Fruit fly (Drosophila melanogaster) whole organism, embryonic: ENCODE results near the gene CG32647.

Experiments
- CG10431 ChIP-seq: fragments of 200-800 bp; sonication (Bioruptor generic); optimal IDR thresholded peaks from 3 replicates; lab custom pipeline; 2018; ENCODE audit warnings: missing biosample characterization, mild to moderate bottlenecking, missing genetic modification characterization
- CG10565 ChIP-seq: fragments of 200-800 bp; sonication (Bioruptor generic); optimal IDR thresholded peaks from 3 replicates; lab custom pipeline; 2016; ENCODE audit warnings: missing biosample characterization, mild to moderate bottlenecking, missing genetic modification characterization
- CG11085 ChIP-seq: fragments of 200-800 bp; sonication (Bioruptor generic); IDR thresholded peaks from 2 replicates; pipeline ENCODE4 v1.3.6; 2022; ENCODE audit warnings: missing biosample characterization, missing genetic modification characterization
- CG12071 ChIP-seq: fragments of 200-800 bp; sonication (Bioruptor generic); optimal IDR thresholded peaks from 3 replicates; lab custom pipeline; 2018; ENCODE audit warnings: missing biosample characterization, mild to moderate bottlenecking, missing genetic modification characterization
- CG12219 ChIP-seq: fragments of 200-800 bp; sonication (Bioruptor generic); optimal IDR thresholded peaks from 3 replicates; lab custom pipeline; 2018; ENCODE audit warnings: missing biosample characterization, mild to moderate bottlenecking, missing genetic modification characterization
- CG12299 ChIP-seq: fragments of 200-800 bp; sonication (Bioruptor generic); optimal IDR thresholded peaks from 2 replicates; lab custom pipeline; 2018; ENCODE audit warnings: missing biosample characterization, mild to moderate bottlenecking, missing genetic modification characterization
- CG14667 ChIP-seq: fragments of 200-800 bp; sonication (Bioruptor generic); IDR thresholded peaks from 2 replicates; pipeline ENCODE4 v1.3.6; 2022; ENCODE audit warnings: missing biosample characterization, missing genetic modification characterization
- CG15696 ChIP-seq: fragments of 200-800 bp; sonication (Bioruptor generic); optimal IDR thresholded peaks from 2 replicates; lab custom pipeline; 2019; ENCODE audit warnings: missing biosample characterization, mild to moderate bottlenecking, missing genetic modification characterization, moderate library complexity
- CG1647 ChIP-seq: fragments of 200-800 bp; sonication (Bioruptor generic); optimal IDR thresholded peaks from 3 replicates; lab custom pipeline; 2016; ENCODE audit warnings: missing biosample characterization, missing genetic modification characterization
- CG16815 ChIP-seq: fragments of 200-800 bp; sonication (Bioruptor generic); optimal IDR thresholded peaks from 3 replicates; lab custom pipeline; 2017; ENCODE audit warnings: missing biosample characterization, mild to moderate bottlenecking, missing genetic modification characterization
- CG17361 ChIP-seq: fragments of 200-800 bp; sonication (Bioruptor generic); IDR thresholded peaks from 3 replicates; pipeline ENCODE4 v1.3.6; 2022; ENCODE audit warnings: missing biosample characterization, missing genetic modification characterization
- CG32772 ChIP-seq: fragments of 200-800 bp; sonication (Bioruptor generic); IDR thresholded peaks from 2 replicates; pipeline ENCODE4 v1.3.6; 2022; ENCODE audit warnings: missing biosample characterization, missing genetic modification characterization
- CG6654 ChIP-seq: fragments of 200-800 bp; sonication (Bioruptor generic); optimal IDR thresholded peaks from 2 replicates; lab custom pipeline; 2017; ENCODE audit warnings: missing biosample characterization, mild to moderate bottlenecking, missing genetic modification characterization
- CG8089 ChIP-seq: fragments of 200-800 bp; sonication (Bioruptor generic); optimal IDR thresholded peaks from 3 replicates; lab custom pipeline; 2016; ENCODE audit warnings: missing biosample characterization, missing genetic modification characterization
- CG8478 ChIP-seq: fragments of >200 bp; optimal IDR thresholded peaks from 2 replicates; lab custom pipeline; 2018
- CG9817 ChIP-seq: fragments of 200-800 bp; sonication (Bioruptor generic); optimal IDR thresholded peaks from 2 replicates; lab custom pipeline; 2018; ENCODE audit warnings: missing biosample characterization, mild to moderate bottlenecking, missing genetic modification characterization, moderate library complexity
- Gsc ChIP-seq: fragments of 200-800 bp; sonication (Bioruptor generic); IDR thresholded peaks from 2 replicates; pipeline ENCODE4 v1.3.6; 2022; ENCODE audit warnings: missing biosample characterization, missing genetic modification characterization
- MBD-R2 ChIP-seq: fragments of 200-800 bp; sonication (Bioruptor generic); IDR thresholded peaks from 2 replicates; pipeline ENCODE4 v1.3.6; 2022; ENCODE audit warnings: missing biosample characterization, missing genetic modification characterization
- MESR4 ChIP-seq: fragments of 200-800 bp; sonication (Bioruptor generic); optimal IDR thresholded peaks from 2 replicates; lab custom pipeline; 2018; ENCODE audit warnings: missing biosample characterization, mild to moderate bottlenecking, missing genetic modification characterization, moderate library complexity
- Med ChIP-seq: fragments of 200-800 bp; sonication (Bioruptor generic); peaks from one replicate; lab custom pipeline; 2016; ENCODE audit warnings: missing biosample characterization, missing genetic modification characterization, mild to moderate bottlenecking, inconsistent platforms, moderate library complexity
- NC2β ChIP-seq: fragments of 200-800 bp; sonication (Bioruptor generic); optimal IDR thresholded peaks from 2 replicates; lab custom pipeline; 2016; ENCODE audit warnings: missing biosample characterization, missing genetic modification characterization
- Ptx1 ChIP-seq: fragments of 200-800 bp; sonication (Bioruptor generic); IDR thresholded peaks from 2 replicates; pipeline ENCODE4 v1.3.6; 2022; ENCODE audit warnings: missing biosample characterization, missing genetic modification characterization
- Rfx ChIP-seq: fragments of 200-800 bp; sonication (Bioruptor generic); IDR thresholded peaks from 2 replicates; pipeline ENCODE4 v1.3.6; 2022; ENCODE audit warnings: missing biosample characterization, missing genetic modification characterization
- Xbp1 ChIP-seq: fragments of 200-800 bp; sonication (Bioruptor generic); optimal IDR thresholded peaks from 3 replicates; lab custom pipeline; 2016; ENCODE audit warnings: missing biosample characterization, mild to moderate bottlenecking, missing genetic modification characterization
- Xrp1 ChIP-seq: fragments of 200-800 bp; sonication (Bioruptor generic); IDR thresholded peaks from 2 replicates; pipeline ENCODE4 v1.3.6; 2022; ENCODE audit warnings: missing biosample characterization, missing genetic modification characterization
- abd-A ChIP-seq: fragments of 200-800 bp; sonication (Bioruptor generic); optimal IDR thresholded peaks from 3 replicates; lab custom pipeline; 2019; ENCODE audit warnings: missing biosample characterization, mild to moderate bottlenecking, missing genetic modification characterization, moderate library complexity
- amos ChIP-seq: fragments of 200-800 bp; sonication (Bioruptor generic); IDR thresholded peaks from 2 replicates; pipeline ENCODE4 v1.3.6; 2022; ENCODE audit warnings: missing biosample characterization, missing genetic modification characterization; ENCODE audit not compliant: partially characterized antibody
- cg ChIP-seq: fragments of 200-800 bp; sonication (Bioruptor generic); optimal IDR thresholded peaks from 3 replicates; lab custom pipeline; 2019; ENCODE audit warnings: missing biosample characterization, mild to moderate bottlenecking, missing genetic modification characterization, moderate library complexity
- chm ChIP-seq: fragments of 200-800 bp; sonication (Bioruptor generic); IDR thresholded peaks from 2 replicates; pipeline ENCODE4 v1.3.6; 2022; ENCODE audit warnings: missing biosample characterization, missing genetic modification characterization
- ci ChIP-seq: fragments of 200-800 bp; sonication (Bioruptor generic); IDR thresholded peaks from 3 replicates; pipeline ENCODE4 v1.3.6; 2022; ENCODE audit warnings: missing biosample characterization, missing genetic modification characterization
- da ChIP-seq: fragments of 200-800 bp; sonication (Bioruptor generic); optimal IDR thresholded peaks from 2 replicates; lab custom pipeline; 2016; ENCODE audit warnings: missing biosample characterization, missing genetic modification characterization
- dati ChIP-seq: fragments of 200-800 bp; sonication (Bioruptor generic); IDR thresholded peaks from 2 replicates; pipeline ENCODE4 v1.3.6; 2022; ENCODE audit warnings: missing biosample characterization, missing genetic modification characterization
- dmrt11E ChIP-seq: fragments of 200-800 bp; sonication (Bioruptor generic); optimal IDR thresholded peaks from 3 replicates; lab custom pipeline; 2018; ENCODE audit warnings: missing biosample characterization, mild to moderate bottlenecking, missing genetic modification characterization, moderate library complexity
- esg ChIP-seq: fragments of 200-800 bp; sonication (Bioruptor generic); conservative IDR thresholded peaks from 2 replicates; pipeline ENCODE4 v1.3.6; 2022; ENCODE audit warnings: missing biosample characterization, missing genetic modification characterization
- fu2 ChIP-seq: fragments of 200-800 bp; sonication (Bioruptor generic); optimal IDR thresholded peaks from 2 replicates; lab custom pipeline; 2016; ENCODE audit warnings: missing biosample characterization, missing genetic modification characterization
- gce ChIP-seq: fragments of 200-800 bp; sonication (Bioruptor generic); IDR thresholded peaks from 3 replicates; pipeline ENCODE4 v1.3.6; 2022; ENCODE audit warnings: missing biosample characterization, missing genetic modification characterization
- grau ChIP-seq: fragments of 200-800 bp; optimal IDR thresholded peaks from 3 replicates; lab custom pipeline; 2019; ENCODE audit warnings: missing biosample characterization, mild to moderate bottlenecking, missing genetic modification characterization, moderate library complexity
- insv ChIP-seq, 2 experiments: fragments of 200-800 bp; sonication (Bioruptor generic); optimal IDR thresholded peaks; 3 replicates each; lab custom pipeline; 2016 to 2018; ENCODE audit warnings: missing biosample characterization in 2 of 2, missing genetic modification characterization in 2 of 2
- kah ChIP-seq: fragments of 200-800 bp; sonication (Bioruptor generic); optimal IDR thresholded peaks from 2 replicates; lab custom pipeline; 2018; ENCODE audit warnings: missing biosample characterization, mild to moderate bottlenecking, missing genetic modification characterization
- lbe ChIP-seq: fragments of 200-800 bp; sonication (Bioruptor generic); optimal IDR thresholded peaks from 2 replicates; lab custom pipeline; 2016; ENCODE audit warnings: missing biosample characterization, mild to moderate bottlenecking, missing genetic modification characterization
- maf-S ChIP-seq: fragments of 200-800 bp; sonication (Bioruptor generic); optimal IDR thresholded peaks from 2 replicates; lab custom pipeline; 2016; ENCODE audit warnings: missing biosample characterization, missing genetic modification characterization
- otp ChIP-seq: fragments of 200-800 bp; sonication (Bioruptor generic); IDR thresholded peaks from 3 replicates; pipeline ENCODE4, ENCODE4 v1.3.6; 2022; ENCODE audit warnings: missing biosample characterization, missing genetic modification characterization
- psq ChIP-seq: fragments of 200-800 bp; sonication (Bioruptor generic); optimal IDR thresholded peaks from 2 replicates; lab custom pipeline; 2017; ENCODE audit warnings: missing biosample characterization, missing genetic modification characterization
- slou ChIP-seq: fragments of 200-800 bp; sonication (Bioruptor generic); optimal IDR thresholded peaks from 3 replicates; lab custom pipeline; 2016; ENCODE audit warnings: missing biosample characterization, missing genetic modification characterization
- trem ChIP-seq: fragments of 200-800 bp; optimal IDR thresholded peaks from 3 replicates; lab custom pipeline; 2019; ENCODE audit warnings: missing biosample characterization, mild to moderate bottlenecking, missing genetic modification characterization, moderate library complexity
- trh ChIP-seq: fragments of 200-800 bp; sonication (Bioruptor generic); optimal IDR thresholded peaks from 2 replicates; lab custom pipeline; 2016; ENCODE audit warnings: missing biosample characterization, missing genetic modification characterization
- wdn ChIP-seq: fragments of 200-800 bp; sonication (Bioruptor generic); IDR thresholded peaks from 2 replicates; pipeline ENCODE4 v1.3.6; 2022; ENCODE audit warnings: missing biosample characterization, missing genetic modification characterization
- wek ChIP-seq: fragments of 200-800 bp; sonication (Bioruptor generic); optimal IDR thresholded peaks from 3 replicates; lab custom pipeline; 2018; ENCODE audit warnings: missing biosample characterization, mild to moderate bottlenecking, missing genetic modification characterization, moderate library complexity
- zfh1 ChIP-seq: fragments of 200-800 bp; sonication (Bioruptor generic); IDR thresholded peaks from 3 replicates; pipeline ENCODE4 v1.3.6; 2022; ENCODE audit warnings: missing biosample characterization, missing genetic modification characterization

The CG32647 gene

dm6 chrX:12735478-12736428 lies 49.0 kb downstream of the CG32647 start (continued):
- TF ChIP-seq Gsc (GFP tag; lab: Robert Waterston, UW) (no peak), wdn (GFP tag; lab: Robert Waterston, UW) (peak; percentile 69), abd-A (peak; percentile 97), Xbp1 (GFP tag; lab: Kevin White, UChicago) (peak; percentile 94), gce (GFP tag; lab: Robert Waterston, UW) (no peak), CG32772 (peak; percentile 76), trem (tag; lab: Kevin White, UChicago) (peak; percentile 83), fu2 (GFP tag; lab: Kevin White, UChicago) (peak; percentile 89), grau (peak; percentile 93), chm (GFP tag; lab: Robert Waterston, UW) (no peak; the same call in none of the 2 replicates), ci (peak; percentile 62; the same call in 2 of the 3 replicates), CG10565 (GFP tag; lab: Kevin White, UChicago) (peak; percentile 74), CG12219 (GFP tag; lab: Kevin White, UChicago) (peak; percentile 93), esg (GFP tag; lab: Robert Waterston, UW) (peak; percentile 83), Med (GFP tag; lab: Kevin White, UChicago) (peak; percentile 97), maf-S (GFP tag; lab: Kevin White, UChicago) (peak; percentile 90), CG8089 (GFP tag; lab: Kevin White, UChicago) (peak; percentile 90), lbe (GFP tag; lab: Kevin White, UChicago) (peak; percentile 63), CG16815 (GFP tag; lab: Kevin White, UChicago) (peak; percentile 98), psq (peak; percentile 96), CG9817 (tag; lab: Kevin White, UChicago) (peak; percentile 90), slou (GFP tag; lab: Kevin White, UChicago) (peak; percentile 93), kah (GFP tag; lab: Kevin White, UChicago) (peak; percentile 83), CG14667 (GFP tag; lab: Robert Waterston, UW) (peak; percentile 73; the same call in 1 of the 2 replicates), CG6654 (peak; percentile 86), MESR4 (GFP tag; lab: Kevin White, UChicago) (peak; percentile 24), CG12071 (GFP tag; lab: Kevin White, UChicago) (peak; percentile 77), CG11085 (GFP tag; lab: Robert Waterston, UW) (no peak; the same call in 1 of the 2 replicates), dmrt11E (tag; lab: Kevin White, UChicago) (peak; percentile 95), Ptx1 (GFP tag; lab: Robert Waterston, UW) (peak; percentile 84), amos (GFP tag; lab: Robert Waterston, UW) (no peak; the same call in 1 of the 2 replicates), CG17361 (GFP tag; lab: Robert Waterston, UW) (peak; percentile 95), MBD-R2 (GFP tag; lab: Robert Waterston, UW) (peak; percentile 57), dati (0 out of 2 replicates have a peak, but pooled peaks have one; percentile 5), cg (peak; percentile 87), CG8478 (lab: Kevin White, UChicago) (peak; percentile 23), zfh1 (GFP tag; lab: Robert Waterston, UW) (peak; percentile 80), CG12299 (tag; lab: Kevin White, UChicago) (peak; percentile 86), Rfx (GFP tag; lab: Robert Waterston, UW) (peak; percentile 86), otp (GFP tag; lab: Robert Waterston, UW) (peak; percentile 9; the same call in 1 of the 3 replicates), da (peak; percentile 79), wek (GFP tag; lab: Kevin White, UChicago) (peak; percentile 65), Xrp1 (GFP tag; lab: Robert Waterston, UW) (peak; percentile 77), NC2β (GFP tag; lab: Kevin White, UChicago) (peak; percentile 85), CG10431 (peak; percentile 76), CG1647 (GFP tag; lab: Kevin White, UChicago) (peak; percentile 74), insv (GFP tag; optimal IDR thresholded peaks at IDR 0.05; lab: Kevin White, UChicago) (peak in 1 of 2 experiments; percentile 71), CG15696 (tag; lab: Kevin White, UChicago) (peak; percentile 92), trh (GFP tag; lab: Kevin White, UChicago) (peak; percentile 90)
